Worm (Caenorhabditis elegans) whole organism, L4 larva: ENCODE data around the gene C35A5.4.

Source experiments
- ama-1 ChIP-seq: fragments of 150-350 bp; optimal IDR thresholded peaks from 2 replicates; lab custom pipeline; 2014; ENCODE audit warnings: inconsistent platforms, mixed read lengths
- nhr-77 ChIP-seq: fragments of 150-350 bp; optimal IDR thresholded peaks from 2 replicates; lab custom pipeline; 2014; ENCODE audit warnings: missing biosample characterization, missing genetic modification characterization
- snpc-4 ChIP-seq: fragments of 150-350 bp; optimal IDR thresholded peaks from 2 replicates; lab custom pipeline; 2014; ENCODE audit warnings: missing biosample characterization, missing genetic modification characterization

- TF ChIP-seq snpc-4 (tag; lab: Kevin White, UChicago) = no peak
- TF ChIP-seq nhr-77 = no peak
- no peak for TF ChIP-seq ama-1 (lab: Kevin White, UChicago)
Observed at ce11 chrV:10462066-10462465, 34.8 kb upstream of the C35A5.4 start, which contains the start of gene chw-1.
